Fruit fly (Drosophila melanogaster) whole organism, embryonic: ENCODE data around the gene CG32706.

ENCODE experiments used
- Ada2b ChIP-seq: fragments of 200-800 bp; sonication (Bioruptor generic); IDR thresholded peaks from 2 replicates; pipeline ENCODE4 v1.3.6; 2022; ENCODE audit warnings: missing biosample characterization, missing genetic modification characterization
- Atf3 ChIP-seq: fragments of 200-800 bp; sonication (Bioruptor generic); optimal IDR thresholded peaks from 3 replicates; lab custom pipeline; 2016; ENCODE audit warnings: missing biosample characterization, missing genetic modification characterization
- Atf6 ChIP-seq: fragments of 200-800 bp; sonication (Bioruptor generic); IDR thresholded peaks from 2 replicates; pipeline ENCODE4 v1.3.6; 2022; ENCODE audit warnings: missing biosample characterization, missing genetic modification characterization
- CG10147 ChIP-seq: fragments of 200-800 bp; sonication (Bioruptor generic); optimal IDR thresholded peaks from 2 replicates; lab custom pipeline; 2019; ENCODE audit warnings: missing biosample characterization, mild to moderate bottlenecking, missing genetic modification characterization, moderate library complexity
- CG10274 ChIP-seq: fragments of 200-800 bp; sonication (Bioruptor generic); optimal IDR thresholded peaks from 3 replicates; lab custom pipeline; 2017; ENCODE audit warnings: missing biosample characterization, mild to moderate bottlenecking, missing genetic modification characterization
- CG10321 ChIP-seq: fragments of 200-800 bp; sonication (Bioruptor generic); IDR thresholded peaks from 2 replicates; pipeline ENCODE4 v1.3.6; 2022; ENCODE audit warnings: missing biosample characterization, missing genetic modification characterization
- CG10462 ChIP-seq: fragments of 200-800 bp; sonication (Bioruptor generic); optimal IDR thresholded peaks from 2 replicates; lab custom pipeline; 2016; ENCODE audit warnings: missing biosample characterization, missing genetic modification characterization
- CG14710 ChIP-seq: fragments of 200-800 bp; sonication (Bioruptor generic); optimal IDR thresholded peaks from 3 replicates; lab custom pipeline; 2019; ENCODE audit warnings: missing biosample characterization, mild to moderate bottlenecking, missing genetic modification characterization, moderate library complexity
- CG1647 ChIP-seq: fragments of 200-800 bp; sonication (Bioruptor generic); optimal IDR thresholded peaks from 3 replicates; lab custom pipeline; 2016; ENCODE audit warnings: missing biosample characterization, missing genetic modification characterization
- CG30020 ChIP-seq: fragments of 200-800 bp; optimal IDR thresholded peaks from 2 replicates; lab custom pipeline; 2019; ENCODE audit warnings: missing biosample characterization, mild to moderate bottlenecking, missing genetic modification characterization, moderate library complexity
- CG31388 ChIP-seq: fragments of 200-800 bp; sonication (Bioruptor generic); optimal IDR thresholded peaks from 2 replicates; lab custom pipeline; 2016; ENCODE audit warnings: missing biosample characterization, missing genetic modification characterization
- CG34224 ChIP-seq: fragments of 200-800 bp; sonication (Bioruptor generic); IDR thresholded peaks from 3 replicates; pipeline ENCODE4 v1.3.6; 2022; ENCODE audit warnings: missing biosample characterization, missing genetic modification characterization; ENCODE audit not compliant: partially characterized antibody
- CG5180 ChIP-seq: fragments of 200-800 bp; sonication (Bioruptor generic); optimal IDR thresholded peaks from 3 replicates; lab custom pipeline; 2017; ENCODE audit warnings: missing biosample characterization, missing genetic modification characterization, mild to moderate bottlenecking, moderate library complexity, missing genetic modification reagents
- CG6254 ChIP-seq: fragments of 200-800 bp; sonication (Bioruptor generic); optimal IDR thresholded peaks from 3 replicates; lab custom pipeline; 2017; ENCODE audit warnings: mild to moderate bottlenecking, missing biosample characterization, missing genetic modification reagents, missing genetic modification characterization
- CG6765 ChIP-seq: fragments of 200-800 bp; sonication (Bioruptor generic); optimal IDR thresholded peaks from 3 replicates; lab custom pipeline; 2017; ENCODE audit warnings: missing biosample characterization, mild to moderate bottlenecking, missing genetic modification characterization
- Doc3 ChIP-seq: fragments of 200-800 bp; sonication (Bioruptor generic); IDR thresholded peaks from 3 replicates; pipeline ENCODE4 v1.3.6; 2022; ENCODE audit warnings: missing biosample characterization, missing genetic modification characterization; ENCODE audit not compliant: partially characterized antibody
- Ets97D ChIP-seq: fragments of 200-800 bp; sonication (Bioruptor generic); optimal IDR thresholded peaks from 3 replicates; lab custom pipeline; 2016; ENCODE audit warnings: missing biosample characterization, missing genetic modification characterization
- H2.0 ChIP-seq: fragments of 200-800 bp; sonication (Bioruptor generic); IDR thresholded peaks from 2 replicates; pipeline ENCODE4 v1.3.6; 2022; ENCODE audit warnings: missing biosample characterization, missing genetic modification characterization
- HHEX ChIP-seq: fragments of 200-800 bp; sonication (Bioruptor generic); optimal IDR thresholded peaks from 3 replicates; lab custom pipeline; 2017; ENCODE audit warnings: missing biosample characterization, mild to moderate bottlenecking, missing genetic modification characterization, missing genetic modification reagents
- HmgD ChIP-seq: fragments of 200-800 bp; sonication (Bioruptor generic); optimal IDR thresholded peaks from 3 replicates; lab custom pipeline; 2016; ENCODE audit warnings: missing biosample characterization, missing genetic modification characterization
- Lim3 ChIP-seq: fragments of 200-800 bp; sonication (Bioruptor generic); IDR thresholded peaks from 2 replicates; pipeline ENCODE4 v1.3.6; 2022; ENCODE audit warnings: missing biosample characterization, missing genetic modification characterization
- Mrtf ChIP-seq: fragments of 200-800 bp; sonication (Bioruptor generic); IDR thresholded peaks from 3 replicates; pipeline ENCODE4 v1.3.6; 2022; ENCODE audit warnings: missing biosample characterization, missing genetic modification characterization
- Neu2 ChIP-seq: fragments of 200-800 bp; sonication (Bioruptor generic); optimal IDR thresholded peaks from 3 replicates; lab custom pipeline; 2016; ENCODE audit warnings: missing biosample characterization, missing genetic modification characterization, borderline replicate concordance
- Sry-β ChIP-seq: fragments of 200-800 bp; sonication (Bioruptor generic); optimal IDR thresholded peaks from 2 replicates; lab custom pipeline; 2018; ENCODE audit warnings: missing biosample characterization, mild to moderate bottlenecking, missing genetic modification characterization, moderate library complexity
- Xrp1 ChIP-seq: fragments of 200-800 bp; sonication (Bioruptor generic); IDR thresholded peaks from 2 replicates; pipeline ENCODE4 v1.3.6; 2022; ENCODE audit warnings: missing biosample characterization, missing genetic modification characterization
- ap ChIP-seq: fragments of 200-800 bp; sonication (Bioruptor generic); IDR thresholded peaks from 2 replicates; pipeline ENCODE4 v1.3.6; 2022; ENCODE audit warnings: missing biosample characterization, missing genetic modification characterization
- ase ChIP-seq: fragments of 200-800 bp; sonication (Bioruptor generic); IDR thresholded peaks from 3 replicates; pipeline ENCODE4 v1.3.6; 2022; ENCODE audit warnings: missing biosample characterization, missing genetic modification characterization
- ash1 ChIP-seq: fragments of 200-800 bp; sonication (Bioruptor generic); optimal IDR thresholded peaks from 2 replicates; lab custom pipeline; 2018; ENCODE audit warnings: missing biosample characterization, mild to moderate bottlenecking, missing genetic modification characterization
- bab2 ChIP-seq: fragments of 200-800 bp; sonication (Bioruptor generic); optimal IDR thresholded peaks from 2 replicates; lab custom pipeline; 2016; ENCODE audit warnings: missing biosample characterization, missing genetic modification characterization
- cas ChIP-seq: fragments of 200-800 bp; sonication (Bioruptor generic); IDR thresholded peaks from 2 replicates; pipeline ENCODE4 v1.3.6; 2022; ENCODE audit warnings: missing biosample characterization, missing genetic modification characterization
- caup ChIP-seq: fragments of 200-800 bp; sonication (Bioruptor generic); optimal IDR thresholded peaks from 3 replicates; lab custom pipeline; 2017; ENCODE audit warnings: missing biosample characterization, mild to moderate bottlenecking, missing genetic modification characterization, moderate library complexity; ENCODE audit not compliant: severe bottlenecking
- croc ChIP-seq: fragments of 200-800 bp; sonication (Bioruptor generic); conservative IDR thresholded peaks from 3 replicates; pipeline ENCODE4 v1.3.6; 2022; ENCODE audit warnings: missing biosample characterization, missing genetic modification characterization
- dimm ChIP-seq: fragments of 200-800 bp; sonication (Bioruptor generic); IDR thresholded peaks from 2 replicates; pipeline ENCODE4 v1.3.6; 2022; ENCODE audit warnings: missing biosample characterization, missing genetic modification characterization
- ems ChIP-seq: fragments of 200-800 bp; sonication (Bioruptor generic); optimal IDR thresholded peaks from 3 replicates; lab custom pipeline; 2016; ENCODE audit warnings: missing biosample characterization, missing genetic modification characterization
- en ChIP-seq: fragments of 200-800 bp; sonication (Bioruptor generic); optimal IDR thresholded peaks from 2 replicates; lab custom pipeline; 2016; ENCODE audit warnings: missing biosample characterization, missing genetic modification characterization
- gcm2 ChIP-seq: fragments of 200-800 bp; sonication (Bioruptor generic); optimal IDR thresholded peaks from 2 replicates; lab custom pipeline; 2016; ENCODE audit warnings: missing biosample characterization, missing genetic modification characterization
- klu ChIP-seq: fragments of 200-800 bp; sonication (Bioruptor generic); IDR thresholded peaks from 2 replicates; pipeline ENCODE4 v1.3.6; 2022; ENCODE audit warnings: missing biosample characterization, missing genetic modification characterization
- nerfin-2 ChIP-seq: fragments of 200-800 bp; sonication (Bioruptor generic); IDR thresholded peaks from 2 replicates; pipeline ENCODE4 v1.3.6; 2022; ENCODE audit warnings: missing biosample characterization, missing genetic modification characterization; ENCODE audit not compliant: partially characterized antibody
- oc ChIP-seq: fragments of 200-800 bp; sonication (Bioruptor generic); optimal IDR thresholded peaks from 2 replicates; lab custom pipeline; 2018; ENCODE audit warnings: missing biosample characterization, mild to moderate bottlenecking, missing genetic modification characterization, moderate library complexity
- phol ChIP-seq: fragments of 200-800 bp; sonication (Bioruptor generic); optimal IDR thresholded peaks from 3 replicates; lab custom pipeline; 2018; ENCODE audit warnings: missing biosample characterization, mild to moderate bottlenecking, missing genetic modification characterization, moderate library complexity
- pita ChIP-seq: fragments of 200-800 bp; sonication (Bioruptor generic); optimal IDR thresholded peaks from 2 replicates; lab custom pipeline; 2017; ENCODE audit warnings: missing biosample characterization, mild to moderate bottlenecking, missing genetic modification characterization
- pnt ChIP-seq: fragments of 200-800 bp; sonication (Bioruptor generic); optimal IDR thresholded peaks from 3 replicates; lab custom pipeline; 2016; ENCODE audit warnings: missing biosample characterization, missing genetic modification characterization
- pros ChIP-seq: fragments of 200-800 bp; sonication (Bioruptor generic); optimal IDR thresholded peaks from 3 replicates; lab custom pipeline; 2019; ENCODE audit warnings: missing biosample characterization, mild to moderate bottlenecking, missing genetic modification characterization, moderate library complexity
- sd ChIP-seq: fragments of 200-800 bp; sonication (Bioruptor generic); optimal IDR thresholded peaks from 3 replicates; lab custom pipeline; 2018; ENCODE audit warnings: missing biosample characterization, mild to moderate bottlenecking, missing genetic modification characterization, moderate library complexity
- slbo ChIP-seq: fragments of 200-800 bp; sonication (Bioruptor generic); IDR thresholded peaks from 2 replicates; pipeline ENCODE4 v1.3.6; 2022; ENCODE audit warnings: missing biosample characterization, missing genetic modification characterization
- slp2 ChIP-seq: fragments of 200-800 bp; sonication (Bioruptor generic); optimal IDR thresholded peaks from 2 replicates; lab custom pipeline; 2016; ENCODE audit warnings: missing biosample characterization, missing genetic modification characterization
- sqz ChIP-seq: fragments of 200-800 bp; sonication (Bioruptor generic); optimal IDR thresholded peaks from 3 replicates; lab custom pipeline; 2018; ENCODE audit warnings: missing biosample characterization, mild to moderate bottlenecking, missing genetic modification characterization
- tna ChIP-seq: fragments of 200-800 bp; sonication (Bioruptor generic); IDR thresholded peaks from 2 replicates; pipeline ENCODE4 v1.3.6; 2022; ENCODE audit warnings: missing biosample characterization, missing genetic modification characterization; ENCODE audit not compliant: partially characterized antibody
- tup ChIP-seq: fragments of 200-800 bp; sonication (Bioruptor generic); optimal IDR thresholded peaks from 2 replicates; lab custom pipeline; 2016; ENCODE audit warnings: missing biosample characterization, mild to moderate bottlenecking, missing genetic modification characterization, moderate library complexity
- zfh2 ChIP-seq: fragments of 200-800 bp; sonication (Bioruptor generic); optimal IDR thresholded peaks from 2 replicates; lab custom pipeline; 2016; ENCODE audit warnings: missing biosample characterization, missing genetic modification characterization

CG32706 gene

dm6 chrX:9089254-9090056 is 2.5 kb downstream of the CG32706 start, which contains the start of gene CCT2 (continued):
- no peak for TF ChIP-seq CG6765 (GFP tag; lab: Kevin White, UChicago)
- TF ChIP-seq CG10274: no peak
- TF ChIP-seq pnt (GFP tag; lab: Kevin White, UChicago): no peak
- TF ChIP-seq tup (GFP tag; lab: Kevin White, UChicago): no peak
- no peak for TF ChIP-seq CG5180 (GFP tag; lab: Kevin White, UChicago)
- no peak for TF ChIP-seq H2.0 (GFP tag; lab: Robert Waterston, UW)
- TF ChIP-seq nerfin-2: no peak
- no peak for TF ChIP-seq Lim3 (GFP tag; lab: Robert Waterston, UW)
- peak; percentile 67 for TF ChIP-seq Ets97D (GFP tag; lab: Kevin White, UChicago)
- no peak for TF ChIP-seq ash1 (GFP tag; lab: Kevin White, UChicago)
- no peak for TF ChIP-seq en
- no peak for TF ChIP-seq ems (GFP tag; lab: Kevin White, UChicago)
- TF ChIP-seq Doc3: no peak
- TF ChIP-seq ap (GFP tag; lab: Robert Waterston, UW): no peak
- TF ChIP-seq sd (tag; lab: Kevin White, UChicago): no peak
- peak; percentile 91 for TF ChIP-seq phol (tag; lab: Kevin White, UChicago)
- no peak for TF ChIP-seq Mrtf (GFP tag; lab: Robert Waterston, UW)
- TF ChIP-seq tna (GFP tag; lab: Robert Waterston, UW): no peak
- no peak for TF ChIP-seq klu (GFP tag; lab: Robert Waterston, UW)
- TF ChIP-seq CG30020 (tag; lab: Kevin White, UChicago): no peak
- no peak for TF ChIP-seq croc
- peak; percentile 50 for TF ChIP-seq pita
- no peak for TF ChIP-seq HHEX (GFP tag; lab: Kevin White, UChicago)
- TF ChIP-seq oc: no peak
- no peak for TF ChIP-seq ase (GFP tag; lab: Robert Waterston, UW)
- no peak for TF ChIP-seq caup (GFP tag; lab: Kevin White, UChicago)
- TF ChIP-seq Atf6 (GFP tag; lab: Robert Waterston, UW): no peak
- TF ChIP-seq Atf3: no peak
- no peak for TF ChIP-seq slbo (GFP tag; lab: Robert Waterston, UW)
- TF ChIP-seq bab2 (GFP tag; lab: Kevin White, UChicago): no peak
- TF ChIP-seq HmgD: peak; percentile 41
- no peak for TF ChIP-seq slp2 (GFP tag; lab: Kevin White, UChicago)
- no peak for TF ChIP-seq CG31388
- TF ChIP-seq CG34224: peak; percentile 51; the same call in 1 of the 3 replicates
- no peak for TF ChIP-seq Ada2b
- no peak for TF ChIP-seq cas (GFP tag; lab: Robert Waterston, UW)
- no peak for TF ChIP-seq CG10462 (GFP tag; lab: Kevin White, UChicago)
- no peak for TF ChIP-seq pros (GFP tag; lab: Kevin White, UChicago)
- no peak for TF ChIP-seq Xrp1
- no peak for TF ChIP-seq dimm (GFP tag; lab: Robert Waterston, UW)
- no peak for TF ChIP-seq gcm2 (GFP tag; lab: Kevin White, UChicago)
- TF ChIP-seq CG6254 (GFP tag; lab: Kevin White, UChicago): no peak
- TF ChIP-seq zfh2 (GFP tag; lab: Kevin White, UChicago): no peak
- TF ChIP-seq CG10147 (GFP tag; lab: Kevin White, UChicago): no peak
- no peak for TF ChIP-seq sqz (GFP tag; lab: Kevin White, UChicago)
- no peak for TF ChIP-seq CG1647 (GFP tag; lab: Kevin White, UChicago)
- no peak for TF ChIP-seq Sry-β
- TF ChIP-seq CG14710 (tag; lab: Kevin White, UChicago): peak; percentile 29
- no peak for TF ChIP-seq Neu2 (GFP tag; lab: Kevin White, UChicago)
- TF ChIP-seq CG10321 (GFP tag; lab: Robert Waterston, UW): no peak
